Fruit fly (Drosophila melanogaster) whole organism, embryonic: ENCODE measurements around the gene CG31321.

Source experiments
- Aef1 ChIP-seq: fragments of 200-800 bp; sonication (Bioruptor generic); IDR thresholded peaks from 3 replicates; pipeline ENCODE4 v1.3.6; 2022; ENCODE audit warnings: missing biosample characterization, missing genetic modification characterization
- CG10321 ChIP-seq: fragments of 200-800 bp; sonication (Bioruptor generic); IDR thresholded peaks from 2 replicates; pipeline ENCODE4 v1.3.6; 2022; ENCODE audit warnings: missing biosample characterization, missing genetic modification characterization
- CG10959 ChIP-seq: fragments of 200-800 bp; sonication (Bioruptor generic); IDR thresholded peaks from 2 replicates; pipeline ENCODE4 v1.3.6; 2022; ENCODE audit warnings: missing biosample characterization, missing genetic modification characterization
- CG11398 ChIP-seq: fragments of 200-800 bp; sonication (Bioruptor generic); optimal IDR thresholded peaks from 2 replicates; lab custom pipeline; 2016; ENCODE audit warnings: missing biosample characterization, missing genetic modification characterization
- CG11456 ChIP-seq: fragments of 200-800 bp; sonication (Bioruptor generic); IDR thresholded peaks from 3 replicates; pipeline ENCODE4 v1.3.6; 2022; ENCODE audit warnings: missing biosample characterization, missing genetic modification characterization
- CG12219 ChIP-seq: fragments of 200-800 bp; sonication (Bioruptor generic); optimal IDR thresholded peaks from 3 replicates; lab custom pipeline; 2018; ENCODE audit warnings: missing biosample characterization, mild to moderate bottlenecking, missing genetic modification characterization
- CG12299 ChIP-seq: fragments of 200-800 bp; sonication (Bioruptor generic); optimal IDR thresholded peaks from 2 replicates; lab custom pipeline; 2018; ENCODE audit warnings: missing biosample characterization, mild to moderate bottlenecking, missing genetic modification characterization
- CG12391 ChIP-seq: fragments of 200-800 bp; sonication (Bioruptor generic); optimal IDR thresholded peaks from 3 replicates; lab custom pipeline; 2018; ENCODE audit warnings: missing biosample characterization, mild to moderate bottlenecking, missing genetic modification characterization, moderate library complexity
- CG12744 ChIP-seq: fragments of 200-800 bp; sonication (Bioruptor generic); optimal IDR thresholded peaks from 2 replicates; lab custom pipeline; 2016; ENCODE audit warnings: missing biosample characterization, missing genetic modification characterization
- CG12942 ChIP-seq: fragments of 200-800 bp; sonication (Bioruptor generic); optimal IDR thresholded peaks from 3 replicates; lab custom pipeline; 2016; ENCODE audit warnings: missing biosample characterization, missing genetic modification characterization
- CG13123 ChIP-seq: fragments of 200-800 bp; sonication (Bioruptor generic); optimal IDR thresholded peaks from 2 replicates; lab custom pipeline; 2016; ENCODE audit warnings: missing biosample characterization, missing genetic modification characterization
- CG13424 ChIP-seq: fragments of 200-800 bp; sonication (Bioruptor generic); optimal IDR thresholded peaks from 2 replicates; lab custom pipeline; 2019; ENCODE audit warnings: missing biosample characterization, mild to moderate bottlenecking, missing genetic modification characterization, moderate library complexity
- CG13775 ChIP-seq: fragments of 200-800 bp; sonication (Bioruptor generic); optimal IDR thresholded peaks from 3 replicates; lab custom pipeline; 2017; ENCODE audit warnings: missing biosample characterization, mild to moderate bottlenecking, missing genetic modification characterization
- CG14667 ChIP-seq: fragments of 200-800 bp; sonication (Bioruptor generic); IDR thresholded peaks from 2 replicates; pipeline ENCODE4 v1.3.6; 2022; ENCODE audit warnings: missing biosample characterization, missing genetic modification characterization
- CG14710 ChIP-seq: fragments of 200-800 bp; sonication (Bioruptor generic); optimal IDR thresholded peaks from 3 replicates; lab custom pipeline; 2019; ENCODE audit warnings: missing biosample characterization, mild to moderate bottlenecking, missing genetic modification characterization, moderate library complexity
- CG15479 ChIP-seq: fragments of 200-800 bp; sonication (Bioruptor generic); optimal IDR thresholded peaks from 3 replicates; lab custom pipeline; 2019; ENCODE audit warnings: missing biosample characterization, mild to moderate bottlenecking, missing genetic modification characterization, moderate library complexity
- CG17385 ChIP-seq: fragments of 200-800 bp; sonication (Bioruptor generic); optimal IDR thresholded peaks from 3 replicates; lab custom pipeline; 2018; ENCODE audit warnings: missing biosample characterization, mild to moderate bottlenecking, missing genetic modification characterization
- CG17829 ChIP-seq: fragments of 200-800 bp; optimal IDR thresholded peaks from 2 replicates; lab custom pipeline; 2019; ENCODE audit warnings: missing biosample characterization, mild to moderate bottlenecking, missing genetic modification characterization, moderate library complexity
- CG31224 ChIP-seq: fragments of 200-800 bp; sonication (Bioruptor generic); IDR thresholded peaks from 2 replicates; pipeline ENCODE4 v1.3.6; 2022; ENCODE audit warnings: missing biosample characterization, missing genetic modification characterization
- CG31441 ChIP-seq: fragments of 200-800 bp; sonication (Bioruptor generic); IDR thresholded peaks from 2 replicates; pipeline ENCODE4 v1.3.6; 2022; ENCODE audit warnings: missing biosample characterization, missing genetic modification characterization
- CG3726 ChIP-seq: fragments of 200-800 bp; sonication (Bioruptor generic); IDR thresholded peaks from 3 replicates; pipeline ENCODE4, ENCODE4 v1.3.6; 2022; ENCODE audit warnings: missing biosample characterization, missing genetic modification characterization
- CG4730 ChIP-seq: fragments of 200-800 bp; sonication (Bioruptor generic); IDR thresholded peaks from 2 replicates; pipeline ENCODE4 v1.3.6; 2022; ENCODE audit warnings: missing biosample characterization, missing genetic modification characterization
- CG4820 ChIP-seq: fragments of 200-800 bp; sonication (Bioruptor generic); optimal IDR thresholded peaks from 3 replicates; lab custom pipeline; 2016; ENCODE audit warnings: missing biosample characterization, missing genetic modification characterization
- CG6791 ChIP-seq: fragments of 200-800 bp; sonication (Bioruptor generic); IDR thresholded peaks from 3 replicates; pipeline ENCODE4 v1.3.6; 2022; ENCODE audit warnings: missing biosample characterization, missing genetic modification characterization; ENCODE audit not compliant: partially characterized antibody
- CG7745 ChIP-seq: fragments of 200-800 bp; sonication (Bioruptor generic); optimal IDR thresholded peaks from 2 replicates; lab custom pipeline; 2018; ENCODE audit warnings: missing biosample characterization, mild to moderate bottlenecking, missing genetic modification characterization, moderate library complexity
- CG9437 ChIP-seq: fragments of 200-800 bp; sonication (Bioruptor generic); optimal IDR thresholded peaks from 2 replicates; lab custom pipeline; 2018; ENCODE audit warnings: missing biosample characterization, mild to moderate bottlenecking, missing genetic modification characterization
- CG9932 ChIP-seq: fragments of 200-800 bp; sonication (Bioruptor generic); IDR thresholded peaks from 2 replicates; pipeline ENCODE4 v1.3.6; 2022; ENCODE audit warnings: missing biosample characterization, missing genetic modification characterization
- CHES-1-like ChIP-seq: fragments of 200-800 bp; sonication (Bioruptor generic); optimal IDR thresholded peaks from 2 replicates; lab custom pipeline; 2016; ENCODE audit warnings: missing biosample characterization, missing genetic modification characterization
- CoRest ChIP-seq: fragments of 200-800 bp; sonication (Bioruptor generic); optimal IDR thresholded peaks from 3 replicates; lab custom pipeline; 2018; ENCODE audit warnings: missing biosample characterization, mild to moderate bottlenecking, missing genetic modification characterization, moderate library complexity
- Hmr ChIP-seq: fragments of 200-800 bp; sonication (Bioruptor generic); optimal IDR thresholded peaks from 3 replicates; lab custom pipeline; 2017; ENCODE audit warnings: mild to moderate bottlenecking, missing biosample characterization, missing genetic modification reagents, missing genetic modification characterization
- MBD-R2 ChIP-seq: fragments of 200-800 bp; sonication (Bioruptor generic); IDR thresholded peaks from 2 replicates; pipeline ENCODE4 v1.3.6; 2022; ENCODE audit warnings: missing biosample characterization, missing genetic modification characterization
- Optix ChIP-seq: fragments of 200-800 bp; sonication (Bioruptor generic); IDR thresholded peaks from 3 replicates; pipeline ENCODE4 v1.3.6; 2022; ENCODE audit warnings: missing biosample characterization, missing genetic modification characterization
- Ssrp ChIP-seq: fragments of 200-800 bp; sonication (Bioruptor generic); optimal IDR thresholded peaks from 2 replicates; lab custom pipeline; 2018; ENCODE audit warnings: missing biosample characterization, mild to moderate bottlenecking, missing genetic modification characterization, moderate library complexity
- Xbp1 ChIP-seq: fragments of 200-800 bp; sonication (Bioruptor generic); optimal IDR thresholded peaks from 3 replicates; lab custom pipeline; 2016; ENCODE audit warnings: missing biosample characterization, mild to moderate bottlenecking, missing genetic modification characterization
- ab ChIP-seq: fragments of 200-800 bp; sonication (Bioruptor generic); optimal IDR thresholded peaks from 2 replicates; lab custom pipeline; 2016; ENCODE audit warnings: missing biosample characterization, missing genetic modification characterization
- chif ChIP-seq, 2 experiments: fragments of 200-800 bp; sonication (Bioruptor generic); optimal IDR thresholded peaks; 3 replicates each; lab custom pipeline; 2016; ENCODE audit warnings: missing biosample characterization in 2 of 2, missing genetic modification characterization in 2 of 2
- chinmo ChIP-seq: fragments of 200-800 bp; sonication (Bioruptor generic); IDR thresholded peaks from 4 replicates; pipeline ENCODE4 v1.3.6; 2022; ENCODE audit warnings: missing biosample characterization, missing genetic modification characterization; ENCODE audit not compliant: partially characterized antibody
- ems ChIP-seq: fragments of 200-800 bp; sonication (Bioruptor generic); optimal IDR thresholded peaks from 3 replicates; lab custom pipeline; 2016; ENCODE audit warnings: missing biosample characterization, missing genetic modification characterization
- esg ChIP-seq: fragments of 200-800 bp; sonication (Bioruptor generic); conservative IDR thresholded peaks from 2 replicates; pipeline ENCODE4 v1.3.6; 2022; ENCODE audit warnings: missing biosample characterization, missing genetic modification characterization
- gcm2 ChIP-seq: fragments of 200-800 bp; sonication (Bioruptor generic); optimal IDR thresholded peaks from 2 replicates; lab custom pipeline; 2016; ENCODE audit warnings: missing biosample characterization, missing genetic modification characterization
- gt ChIP-seq: fragments of 200-800 bp; sonication (Bioruptor generic); IDR thresholded peaks from 2 replicates; pipeline ENCODE4 v1.3.6; 2022; ENCODE audit warnings: missing biosample characterization, missing genetic modification characterization
- ind ChIP-seq: fragments of 200-800 bp; sonication (Bioruptor generic); optimal IDR thresholded peaks from 3 replicates; lab custom pipeline; 2016; ENCODE audit warnings: missing biosample characterization, missing genetic modification characterization
- kni ChIP-seq: fragments of 200-800 bp; sonication (Bioruptor generic); optimal IDR thresholded peaks from 3 replicates; lab custom pipeline; 2017; ENCODE audit warnings: mild to moderate bottlenecking, missing biosample characterization, missing genetic modification reagents, missing genetic modification characterization
- nerfin-2 ChIP-seq: fragments of 200-800 bp; sonication (Bioruptor generic); IDR thresholded peaks from 2 replicates; pipeline ENCODE4 v1.3.6; 2022; ENCODE audit warnings: missing biosample characterization, missing genetic modification characterization; ENCODE audit not compliant: partially characterized antibody
- sisA ChIP-seq: fragments of 200-800 bp; sonication (Bioruptor generic); IDR thresholded peaks from 2 replicates; pipeline ENCODE4 v1.3.6; 2022; ENCODE audit warnings: missing biosample characterization, missing genetic modification characterization
- vvl ChIP-seq: fragments of 200-800 bp; sonication (Bioruptor generic); IDR thresholded peaks from 2 replicates; pipeline ENCODE4 v1.3.6; 2022; ENCODE audit warnings: missing biosample characterization, missing genetic modification characterization
- zen ChIP-seq: fragments of 200-800 bp; sonication (Bioruptor generic); optimal IDR thresholded peaks from 3 replicates; lab custom pipeline; 2018; ENCODE audit warnings: missing biosample characterization, mild to moderate bottlenecking, missing genetic modification characterization, moderate library complexity
- zen2 ChIP-seq: fragments of 200-800 bp; sonication (Bioruptor generic); IDR thresholded peaks from 3 replicates; pipeline ENCODE4 v1.3.6; 2022; ENCODE audit warnings: missing biosample characterization, missing genetic modification characterization; ENCODE audit not compliant: partially characterized antibody

The CG31321 gene

DNA sequence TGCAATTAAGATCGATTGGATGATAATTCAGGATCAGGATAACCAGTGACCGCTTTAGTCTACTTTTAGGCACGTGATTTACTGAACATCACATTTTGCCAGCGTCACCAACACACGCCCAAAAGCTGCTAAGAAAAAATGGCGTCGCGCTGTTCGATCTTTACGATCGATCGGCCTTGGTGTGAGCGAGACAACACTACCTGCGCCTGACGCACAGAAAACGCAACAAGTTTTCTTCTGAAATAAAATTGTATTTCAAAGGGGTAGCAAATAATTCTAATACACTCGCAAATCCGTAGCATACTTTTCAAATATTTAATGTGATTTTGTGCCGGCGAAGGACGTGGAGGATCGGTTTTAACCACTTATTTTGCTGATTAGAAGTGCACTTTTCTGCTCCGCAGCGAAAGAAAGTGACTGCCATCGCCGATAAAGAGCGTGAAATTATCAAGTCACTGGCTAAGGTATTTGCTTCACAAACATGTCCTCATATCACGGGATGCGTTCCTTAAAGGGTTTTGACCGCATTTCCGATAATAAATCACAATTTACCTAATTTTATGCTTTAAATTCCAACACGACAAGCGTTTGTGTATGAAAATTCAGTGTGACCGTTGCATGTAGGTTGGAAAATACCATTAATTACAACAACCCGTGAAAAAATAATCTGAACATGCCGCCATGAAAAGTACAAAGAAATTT is 2.0 kb upstream of the CG31321 start (continued):
- 0 out of 4 replicates have a peak, but pooled peaks have one; percentile 72 for TF ChIP-seq chinmo (GFP tag; lab: Robert Waterston, UW)
- TF ChIP-seq CHES-1-like (GFP tag; lab: Kevin White, UChicago) = peak; percentile 8
- TF ChIP-seq ems (GFP tag; lab: Kevin White, UChicago) = no peak
- TF ChIP-seq Optix = no peak
- peak; percentile 55; the same call in 1 of the 3 replicates for TF ChIP-seq CG6791
- peak; percentile 51; the same call in 1 of the 2 replicates for TF ChIP-seq nerfin-2 (GFP tag; lab: Robert Waterston, UW)
- TF ChIP-seq CG11398 (GFP tag; lab: Kevin White, UChicago) = no peak
- TF ChIP-seq CG10321 (GFP tag; lab: Robert Waterston, UW) = peak; percentile 88

DNA sequence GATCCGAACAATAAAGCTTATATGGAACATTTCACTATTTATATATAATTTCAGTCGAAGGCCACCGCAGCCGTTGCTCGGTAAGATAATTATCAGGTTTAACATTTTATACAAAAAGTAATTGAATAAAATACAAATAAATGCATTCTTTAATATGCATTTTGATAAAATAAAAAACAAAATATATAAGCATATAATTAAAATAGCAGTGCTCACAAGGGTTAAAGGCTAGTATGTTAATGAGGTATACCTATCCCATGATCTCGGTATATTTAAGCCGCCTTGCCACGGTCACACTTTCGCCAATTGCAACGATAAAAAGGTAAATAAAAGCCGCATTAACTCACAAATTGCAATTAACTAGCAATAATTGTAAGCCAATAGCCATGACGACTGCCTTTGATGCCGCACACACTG is 1.4 kb upstream of the CG31321 start, which contains the start of gene Polr2I:
TSS of gene Polr2I (plus strand) at position 289 of the 417 bp plus-strand sequence.
- peak; percentile 60 for TF ChIP-seq CG12391 (tag; lab: Kevin White, UChicago)
- TF ChIP-seq CG10959 (GFP tag; lab: Robert Waterston, UW) = peak; percentile 88
- TF ChIP-seq Aef1 (GFP tag; lab: Robert Waterston, UW) = peak; percentile 37; the same call in 1 of the 3 replicates
- no peak for TF ChIP-seq CG12744 (GFP tag; lab: Kevin White, UChicago)
- peak; percentile 73 for TF ChIP-seq MBD-R2 (GFP tag; lab: Robert Waterston, UW)
- no peak for TF ChIP-seq CG12219 (GFP tag; lab: Kevin White, UChicago)
- TF ChIP-seq CG4820 (GFP tag; lab: Kevin White, UChicago) = peak; percentile 31
- TF ChIP-seq CG17829 = peak; percentile 37
- peak; percentile 35 for TF ChIP-seq Hmr (GFP tag; lab: Kevin White, UChicago)
- TF ChIP-seq CG3726 (GFP tag; lab: Robert Waterston, UW) = no peak
- TF ChIP-seq Xbp1 (GFP tag; lab: Kevin White, UChicago) = peak; percentile 53
- no peak for TF ChIP-seq CG13123 (GFP tag; lab: Kevin White, UChicago)
- peak; percentile 67 for TF ChIP-seq vvl (GFP tag; lab: Robert Waterston, UW)
- peak; percentile 28 for TF ChIP-seq CG9437 (GFP tag; lab: Kevin White, UChicago)
- TF ChIP-seq CG13775 (GFP tag; lab: Kevin White, UChicago) = peak; percentile 49
- TF ChIP-seq gt = no peak
- no peak for TF ChIP-seq CG4730 (GFP tag; lab: Robert Waterston, UW)
- TF ChIP-seq Ssrp = peak; percentile 24
- no peak for TF ChIP-seq CG11456 (GFP tag; lab: Robert Waterston, UW)
- no peak for TF ChIP-seq ab (GFP tag; lab: Kevin White, UChicago)
- peak; percentile 36 for TF ChIP-seq zen (tag; lab: Kevin White, UChicago)
- TF ChIP-seq CG14710 = peak; percentile 65
- peak; percentile 64 for TF ChIP-seq CG9932 (GFP tag; lab: Robert Waterston, UW)
- 0 out of 2 replicates have a peak, but pooled peaks have one; percentile 6 for TF ChIP-seq esg (GFP tag; lab: Robert Waterston, UW)
- no peak for TF ChIP-seq CG15479 (GFP tag; lab: Kevin White, UChicago)
- peak; percentile 16 for TF ChIP-seq ind (GFP tag; lab: Kevin White, UChicago)
- TF ChIP-seq kni (GFP tag; lab: Kevin White, UChicago) = no peak
- no peak for TF ChIP-seq CG7745 (tag; lab: Kevin White, UChicago)
- 0 out of 2 replicates have a peak, but pooled peaks have one; percentile 10 for TF ChIP-seq sisA (GFP tag; lab: Robert Waterston, UW)
- peak; percentile 59 for TF ChIP-seq CG31441
- peak; percentile 45 for TF ChIP-seq CG13424 (tag; lab: Kevin White, UChicago)
- TF ChIP-seq CG31224 (GFP tag; lab: Robert Waterston, UW) = no peak
- TF ChIP-seq chif (GFP tag; optimal IDR thresholded peaks at IDR 0.05; lab: Kevin White, UChicago) = no peak
- peak; percentile 4 for TF ChIP-seq CG12942 (GFP tag; lab: Kevin White, UChicago)
- TF ChIP-seq CG12299 (tag; lab: Kevin White, UChicago) = no peak
- peak; percentile 27 for TF ChIP-seq CG17385 (GFP tag; lab: Kevin White, UChicago)
- no peak for TF ChIP-seq CG14667 (GFP tag; lab: Robert Waterston, UW)
- TF ChIP-seq CoRest (tag; lab: Kevin White, UChicago) = peak; percentile 75
- TF ChIP-seq gcm2 (GFP tag; lab: Kevin White, UChicago) = no peak
- TF ChIP-seq zen2 (GFP tag; lab: Robert Waterston, UW) = no peak
